Worm (Caenorhabditis elegans): Measurements from ENCODE around the gene degl-2.

degl-2 gene

ce11 chrIV:9671001-9671652 is 27.8 kb downstream of the degl-2 start (continued):
- no peak for TF ChIP-seq Y116A8C.19 (tag; optimal IDR thresholded peaks at IDR 0.05; ENCODE audit: borderline replicate concordance)
- peak in 1 of 2 experiments; percentile 25 for TF ChIP-seq egl-27 (tag; optimal IDR thresholded peaks at IDR 0.05)
- no peak for TF ChIP-seq tlp-1 (tag; optimal IDR thresholded peaks at IDR 0.05)
- peak; percentile 46 for TF ChIP-seq nhr-237 (tag; optimal IDR thresholded peaks at IDR 0.05)
- peak; percentile 62 for TF ChIP-seq nhr-19 (GFP tag; conservative IDR thresholded peaks at IDR 0.05)

- TF ChIP-seq mdl-1 (tag; optimal IDR thresholded peaks at IDR 0.05) (peak in 1 of 2 experiments; percentile 41), blmp-1 (tag; optimal IDR thresholded peaks at IDR 0.05) (peak; percentile 90), nhr-19 (GFP tag; conservative IDR thresholded peaks at IDR 0.05) (peak; percentile 21; the same call in 1 of the 2 replicates), alr-1 (tag; optimal IDR thresholded peaks at IDR 0.05; ENCODE audit: borderline replicate concordance) (no peak), xbp-1 (tag; optimal IDR thresholded peaks at IDR 0.05) (peak; percentile 3), elt-2 (tag; optimal IDR thresholded peaks at IDR 0.05) (no peak), swsn-7 (tag; optimal IDR thresholded peaks at IDR 0.05) (no peak), egl-13 (tag; optimal IDR thresholded peaks at IDR 0.05) (no peak), unc-30 (tag; optimal IDR thresholded peaks at IDR 0.05) (no peak), nhr-237 (tag; optimal IDR thresholded peaks at IDR 0.05) (no peak), nhr-76 (tag; optimal IDR thresholded peaks at IDR 0.05) (no peak), jun-1 (tag; optimal IDR thresholded peaks at IDR 0.05) (no peak), ztf-4 (tag; optimal IDR thresholded peaks at IDR 0.05) (peak; percentile 18), irx-1 (tag; optimal IDR thresholded peaks at IDR 0.05) (no peak), tbx-2 (tag; optimal IDR thresholded peaks at IDR 0.05) (peak; percentile 35), lin-15B (tag; optimal IDR thresholded peaks at IDR 0.05) (no peak), mep-1 (tag; optimal IDR thresholded peaks at IDR 0.05) (peak; percentile 43), hpl-2 (GFP tag; optimal IDR thresholded peaks at IDR 0.05) (no peak), zip-4 (GFP tag; optimal IDR thresholded peaks at IDR 0.05) (no peak), lsy-2 (tag; optimal IDR thresholded peaks at IDR 0.05) (peak; percentile 69 to 82), elt-3 (tag; optimal IDR thresholded peaks at IDR 0.05) (peak in 2 of 6 experiments; percentile 80), mab-9 (GFP tag; IDR thresholded peaks at IDR 0.05) (no peak), nhr-47 (tag; optimal IDR thresholded peaks at IDR 0.05) (peak; percentile 52), nhr-20 (tag; optimal IDR thresholded peaks at IDR 0.05) (peak; percentile 95), grh-1 (GFP tag; IDR thresholded peaks at IDR 0.05) (peak; percentile 38; the same call in 1 of the 2 replicates), lin-35 (GFP tag; optimal IDR thresholded peaks at IDR 0.05) (peak in 1 of 2 experiments; percentile 63), nhr-90 (tag; optimal IDR thresholded peaks at IDR 0.05; ENCODE audit: poor library complexity) (peak; percentile 77), lin-39 (tag; optimal IDR thresholded peaks at IDR 0.05) (no peak), snpc-4 (tag; optimal IDR thresholded peaks at IDR 0.05) (no peak), pqm-1 (tag; optimal IDR thresholded peaks at IDR 0.05) (no peak), dpl-1 (GFP tag; optimal IDR thresholded peaks at IDR 0.05) (peak in 1 of 3 experiments; percentile 21), nhr-71 (tag; optimal IDR thresholded peaks at IDR 0.05) (peak; percentile 83), nhr-12 (tag; optimal IDR thresholded peaks at IDR 0.05) (no peak), lin-14 (GFP tag; optimal IDR thresholded peaks at IDR 0.05) (peak; percentile 73), nhr-85 (tag) (peak; percentile 96), unc-86 (tag; optimal IDR thresholded peaks at IDR 0.05) (no peak), C16A3.4 (tag; optimal IDR thresholded peaks at IDR 0.05) (peak; percentile 22), efl-3 (GFP tag; optimal IDR thresholded peaks at IDR 0.05) (peak; percentile 32), egl-27 (tag; optimal IDR thresholded peaks at IDR 0.05) (no peak), snu-23 (GFP tag; optimal IDR thresholded peaks at IDR 0.05) (peak; percentile 80)
Measured at ce11 chrIV:9672434-9672833, 29.1 kb downstream of the degl-2 start.
